Fruit fly (Drosophila melanogaster) whole organism, embryonic: ENCODE data around the gene CG3091.

ENCODE experiments used
- Awh ChIP-seq: fragments of 200-800 bp; sonication (Bioruptor generic); IDR thresholded peaks from 2 replicates; pipeline ENCODE4, ENCODE4 v1.3.6; 2022; ENCODE audit warnings: missing biosample characterization, missing genetic modification characterization
- Bgb ChIP-seq: fragments of 200-800 bp; sonication (Bioruptor generic); IDR thresholded peaks from 2 replicates; pipeline ENCODE4 v1.3.6; 2022; ENCODE audit warnings: missing biosample characterization, missing genetic modification characterization; ENCODE audit not compliant: partially characterized antibody
- CG10209 ChIP-seq: fragments of 200-800 bp; sonication (Bioruptor generic); optimal IDR thresholded peaks from 3 replicates; lab custom pipeline; 2017; ENCODE audit warnings: missing biosample characterization, mild to moderate bottlenecking, missing genetic modification characterization, missing genetic modification reagents
- CG1024 ChIP-seq: fragments of 200-800 bp; sonication (Bioruptor generic); IDR thresholded peaks from 2 replicates; pipeline ENCODE4 v1.3.6; 2022; ENCODE audit warnings: missing biosample characterization, missing genetic modification characterization
- CG10654 ChIP-seq: fragments of 200-800 bp; sonication (Bioruptor generic); optimal IDR thresholded peaks from 2 replicates; lab custom pipeline; 2016; ENCODE audit warnings: missing biosample characterization, missing genetic modification characterization
- CG11085 ChIP-seq: fragments of 200-800 bp; sonication (Bioruptor generic); IDR thresholded peaks from 2 replicates; pipeline ENCODE4 v1.3.6; 2022; ENCODE audit warnings: missing biosample characterization, missing genetic modification characterization
- CG12071 ChIP-seq: fragments of 200-800 bp; sonication (Bioruptor generic); optimal IDR thresholded peaks from 3 replicates; lab custom pipeline; 2018; ENCODE audit warnings: missing biosample characterization, mild to moderate bottlenecking, missing genetic modification characterization
- CG13287 ChIP-seq: fragments of 200-800 bp; sonication (Bioruptor generic); IDR thresholded peaks from 2 replicates; pipeline ENCODE4 v1.3.6; 2022; ENCODE audit warnings: missing biosample characterization, missing genetic modification characterization; ENCODE audit not compliant: partially characterized antibody
- CG13296 ChIP-seq: fragments of 200-800 bp; sonication (Bioruptor generic); optimal IDR thresholded peaks from 3 replicates; lab custom pipeline; 2018; ENCODE audit warnings: missing biosample characterization, mild to moderate bottlenecking, missing genetic modification characterization
- CG1647 ChIP-seq: fragments of 200-800 bp; sonication (Bioruptor generic); optimal IDR thresholded peaks from 3 replicates; lab custom pipeline; 2016; ENCODE audit warnings: missing biosample characterization, missing genetic modification characterization
- CG16815 ChIP-seq: fragments of 200-800 bp; sonication (Bioruptor generic); optimal IDR thresholded peaks from 3 replicates; lab custom pipeline; 2017; ENCODE audit warnings: missing biosample characterization, mild to moderate bottlenecking, missing genetic modification characterization
- CG17912 ChIP-seq: fragments of 200-800 bp; sonication (Bioruptor generic); optimal IDR thresholded peaks from 2 replicates; lab custom pipeline; 2018; ENCODE audit warnings: missing biosample characterization, mild to moderate bottlenecking, missing genetic modification characterization
- CG2712 ChIP-seq: fragments of 200-800 bp; optimal IDR thresholded peaks from 3 replicates; lab custom pipeline; 2019; ENCODE audit warnings: missing biosample characterization, mild to moderate bottlenecking, missing genetic modification characterization, moderate library complexity
- CG31365 ChIP-seq: fragments of 200-800 bp; sonication (Bioruptor generic); optimal IDR thresholded peaks from 2 replicates; lab custom pipeline; 2018; ENCODE audit warnings: missing biosample characterization, mild to moderate bottlenecking, missing genetic modification characterization
- CG32767 ChIP-seq: fragments of 200-800 bp; sonication (Bioruptor generic); IDR thresholded peaks from 2 replicates; pipeline ENCODE4 v1.3.6; 2022; ENCODE audit warnings: missing biosample characterization, missing genetic modification characterization
- CG33213 ChIP-seq: fragments of 200-800 bp; sonication (Bioruptor generic); optimal IDR thresholded peaks from 3 replicates; lab custom pipeline; 2016; ENCODE audit warnings: missing biosample characterization, missing genetic modification characterization
- CG34376 ChIP-seq: fragments of 200-800 bp; sonication (Bioruptor generic); optimal IDR thresholded peaks from 2 replicates; lab custom pipeline; 2018; ENCODE audit warnings: missing biosample characterization, mild to moderate bottlenecking, missing genetic modification characterization
- CG4360 ChIP-seq: fragments of 200-800 bp; sonication (Bioruptor generic); IDR thresholded peaks from 2 replicates; pipeline ENCODE4 v1.3.6; 2022; ENCODE audit warnings: missing biosample characterization, missing genetic modification characterization
- CG5245 ChIP-seq: fragments of 200-800 bp; sonication (Bioruptor generic); optimal IDR thresholded peaks from 3 replicates; lab custom pipeline; 2016; ENCODE audit warnings: missing biosample characterization, missing genetic modification characterization
- CG6813 ChIP-seq: fragments of 200-800 bp; sonication (Bioruptor generic); optimal IDR thresholded peaks from 2 replicates; lab custom pipeline; 2017; ENCODE audit warnings: missing biosample characterization, missing genetic modification characterization, mild to moderate bottlenecking, moderate library complexity, missing genetic modification reagents
- CG8089 ChIP-seq: fragments of 200-800 bp; sonication (Bioruptor generic); optimal IDR thresholded peaks from 3 replicates; lab custom pipeline; 2016; ENCODE audit warnings: missing biosample characterization, missing genetic modification characterization
- CG8765 ChIP-seq: fragments of 200-800 bp; sonication (Bioruptor generic); IDR thresholded peaks from 2 replicates; pipeline ENCODE4 v1.3.6; 2022; ENCODE audit warnings: missing biosample characterization, missing genetic modification characterization
- CG8924 ChIP-seq: fragments of 200-800 bp; optimal IDR thresholded peaks from 3 replicates; lab custom pipeline; 2019; ENCODE audit warnings: missing biosample characterization, mild to moderate bottlenecking, missing genetic modification characterization, moderate library complexity
- CG9215 ChIP-seq: fragments of 200-800 bp; sonication (Bioruptor generic); IDR thresholded peaks from 2 replicates; pipeline ENCODE4 v1.3.6; 2022; ENCODE audit warnings: missing biosample characterization, missing genetic modification characterization
- D19B ChIP-seq: fragments of 200-800 bp; sonication (Bioruptor generic); optimal IDR thresholded peaks from 2 replicates; lab custom pipeline; 2017; ENCODE audit warnings: missing biosample characterization, mild to moderate bottlenecking, missing genetic modification characterization
- GATAe ChIP-seq: fragments of 200-800 bp; sonication (Bioruptor generic); conservative IDR thresholded peaks from 2 replicates; pipeline ENCODE4 v1.3.6; 2022; ENCODE audit warnings: missing biosample characterization, missing genetic modification characterization
- H2.0 ChIP-seq: fragments of 200-800 bp; sonication (Bioruptor generic); IDR thresholded peaks from 2 replicates; pipeline ENCODE4 v1.3.6; 2022; ENCODE audit warnings: missing biosample characterization, missing genetic modification characterization
- HLH3B ChIP-seq: fragments of 200-800 bp; sonication (Bioruptor generic); IDR thresholded peaks from 2 replicates; pipeline ENCODE4 v1.3.6; 2022; ENCODE audit warnings: missing biosample characterization, missing genetic modification characterization
- Kr ChIP-seq: fragments of 200-800 bp; sonication (Bioruptor generic); optimal IDR thresholded peaks from 2 replicates; lab custom pipeline; 2017; ENCODE audit warnings: missing biosample characterization, mild to moderate bottlenecking, missing genetic modification characterization
- PHDP ChIP-seq: fragments of 200-800 bp; sonication (Bioruptor generic); optimal IDR thresholded peaks from 3 replicates; lab custom pipeline; 2018; ENCODE audit warnings: missing biosample characterization, mild to moderate bottlenecking, missing genetic modification characterization, moderate library complexity
- Rfx ChIP-seq: fragments of 200-800 bp; sonication (Bioruptor generic); IDR thresholded peaks from 2 replicates; pipeline ENCODE4 v1.3.6; 2022; ENCODE audit warnings: missing biosample characterization, missing genetic modification characterization
- Sox100B ChIP-seq: fragments of 200-800 bp; sonication (Bioruptor generic); optimal IDR thresholded peaks from 3 replicates; lab custom pipeline; 2018; ENCODE audit warnings: missing biosample characterization, mild to moderate bottlenecking, missing genetic modification characterization
- Trl ChIP-seq, 3 experiments: fragments of >200 bp in 2 of 3; fragments of 200-800 bp in 1 of 3; sonication (Bioruptor generic) in 1 of 3; optimal IDR thresholded peaks; 2 replicates in 1 of 3; 3 replicates in 2 of 3; lab custom pipeline; 2016 to 2017; ENCODE audit warnings: missing biosample characterization in 1 of 3, missing genetic modification characterization in 1 of 3
- ap ChIP-seq: fragments of 200-800 bp; sonication (Bioruptor generic); IDR thresholded peaks from 2 replicates; pipeline ENCODE4 v1.3.6; 2022; ENCODE audit warnings: missing biosample characterization, missing genetic modification characterization
- bab2 ChIP-seq: fragments of 200-800 bp; sonication (Bioruptor generic); optimal IDR thresholded peaks from 2 replicates; lab custom pipeline; 2016; ENCODE audit warnings: missing biosample characterization, missing genetic modification characterization
- bbx ChIP-seq: fragments of 200-800 bp; sonication (Bioruptor generic); IDR thresholded peaks from 2 replicates; pipeline ENCODE4 v1.3.6; 2022; ENCODE audit warnings: missing biosample characterization, missing genetic modification characterization; ENCODE audit not compliant: partially characterized antibody
- btn ChIP-seq: fragments of 200-800 bp; sonication (Bioruptor generic); optimal IDR thresholded peaks from 2 replicates; lab custom pipeline; 2016; ENCODE audit warnings: missing biosample characterization, missing genetic modification characterization
- caup ChIP-seq: fragments of 200-800 bp; sonication (Bioruptor generic); optimal IDR thresholded peaks from 3 replicates; lab custom pipeline; 2017; ENCODE audit warnings: missing biosample characterization, mild to moderate bottlenecking, missing genetic modification characterization, moderate library complexity; ENCODE audit not compliant: severe bottlenecking
- chm ChIP-seq: fragments of 200-800 bp; sonication (Bioruptor generic); IDR thresholded peaks from 2 replicates; pipeline ENCODE4 v1.3.6; 2022; ENCODE audit warnings: missing biosample characterization, missing genetic modification characterization
- eve ChIP-seq, 2 experiments: fragments of >200 bp; optimal IDR thresholded peaks; 2 replicates each; lab custom pipeline; 2017; ENCODE audit warnings: missing biosample characterization in 2 of 2, missing genetic modification characterization in 2 of 2
- ftz-f1 ChIP-seq: fragments of 200-800 bp; sonication (Bioruptor generic); optimal IDR thresholded peaks from 2 replicates; lab custom pipeline; 2016; ENCODE audit warnings: missing biosample characterization, missing genetic modification characterization
- grn ChIP-seq: fragments of 200-800 bp; sonication (Bioruptor generic); optimal IDR thresholded peaks from 3 replicates; lab custom pipeline; 2017; ENCODE audit warnings: missing biosample characterization, missing genetic modification characterization
- klu ChIP-seq: fragments of 200-800 bp; sonication (Bioruptor generic); IDR thresholded peaks from 2 replicates; pipeline ENCODE4 v1.3.6; 2022; ENCODE audit warnings: missing biosample characterization, missing genetic modification characterization
- nerfin-1 ChIP-seq: fragments of 200-800 bp; sonication (Bioruptor generic); optimal IDR thresholded peaks from 3 replicates; lab custom pipeline; 2019; ENCODE audit warnings: missing biosample characterization, mild to moderate bottlenecking, missing genetic modification characterization, moderate library complexity
- pita ChIP-seq: fragments of 200-800 bp; sonication (Bioruptor generic); optimal IDR thresholded peaks from 2 replicates; lab custom pipeline; 2017; ENCODE audit warnings: missing biosample characterization, mild to moderate bottlenecking, missing genetic modification characterization
- salm ChIP-seq: fragments of 200-800 bp; sonication (Bioruptor generic); optimal IDR thresholded peaks from 2 replicates; lab custom pipeline; 2018; ENCODE audit warnings: missing biosample characterization, mild to moderate bottlenecking, missing genetic modification characterization
- sima ChIP-seq: fragments of 200-800 bp; sonication (Bioruptor generic); optimal IDR thresholded peaks from 2 replicates; lab custom pipeline; 2016; ENCODE audit warnings: missing biosample characterization, missing genetic modification characterization
- sisA ChIP-seq: fragments of 200-800 bp; sonication (Bioruptor generic); IDR thresholded peaks from 2 replicates; pipeline ENCODE4 v1.3.6; 2022; ENCODE audit warnings: missing biosample characterization, missing genetic modification characterization
- stc ChIP-seq: fragments of 200-800 bp; sonication (Bioruptor generic); IDR thresholded peaks from 2 replicates; pipeline ENCODE4 v1.3.6; 2022; ENCODE audit warnings: missing biosample characterization, missing genetic modification characterization

Gene CG3091

DNA sequence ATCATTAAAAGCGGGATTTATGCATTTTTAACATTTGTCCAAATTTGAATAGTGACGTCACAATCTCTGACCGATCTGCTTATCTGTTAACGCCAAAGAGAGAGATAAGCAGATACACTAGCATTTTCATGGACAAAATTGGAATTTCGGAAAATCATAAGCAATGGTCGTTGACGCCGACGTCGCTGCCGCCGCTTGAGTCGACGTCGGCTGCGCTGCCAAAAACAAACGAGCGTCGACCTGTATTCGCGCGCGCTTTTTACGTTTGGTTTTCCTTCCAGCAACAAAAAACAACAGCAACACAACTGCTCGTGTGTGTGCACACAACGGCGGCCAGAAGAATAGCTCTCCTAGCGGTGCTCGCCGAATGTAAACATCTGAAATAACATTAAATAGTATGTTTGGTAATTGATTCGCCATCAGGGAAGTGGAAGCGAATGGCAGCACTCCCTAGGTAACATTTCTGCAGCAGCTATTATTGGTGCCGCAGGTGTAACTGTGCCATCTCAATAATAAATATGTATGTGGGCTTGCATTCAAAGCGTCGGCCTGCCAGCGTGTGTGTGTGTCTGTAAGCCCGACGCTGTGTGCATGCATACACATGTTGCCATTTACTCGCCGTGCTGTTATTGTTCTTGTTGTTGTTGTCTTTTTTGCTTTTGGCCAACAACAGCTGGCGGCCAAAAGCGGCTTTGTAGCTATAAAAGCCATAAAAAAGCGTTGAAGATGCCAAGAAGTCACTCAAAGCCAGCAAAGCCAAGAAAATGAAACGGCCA lies 46.5 kb upstream of the CG3091 start (continued):
- peak; percentile 95 for TF ChIP-seq CG16815
- TF ChIP-seq grn, result peak; percentile 60
- peak; percentile 88 for TF ChIP-seq klu (GFP tag; lab: Robert Waterston, UW)
- peak; percentile 95 for TF ChIP-seq PHDP (tag; lab: Kevin White, UChicago)
- TF ChIP-seq CG5245 (GFP tag; lab: Kevin White, UChicago), result peak; percentile 90
- TF ChIP-seq CG34376 (GFP tag; lab: Kevin White, UChicago), result peak; percentile 27
- TF ChIP-seq H2.0, result peak; percentile 98
- no peak for TF ChIP-seq Kr (GFP tag; lab: Kevin White, UChicago)
- TF ChIP-seq CG32767 (GFP tag; lab: Robert Waterston, UW), result peak; percentile 98
- TF ChIP-seq GATAe (GFP tag; lab: Robert Waterston, UW), result peak; percentile 78
- TF ChIP-seq caup, result peak; percentile 94
- TF ChIP-seq CG12071 (GFP tag; lab: Kevin White, UChicago), result peak; percentile 97
- peak; percentile 83 for TF ChIP-seq CG31365 (tag; lab: Kevin White, UChicago)
- TF ChIP-seq eve (GFP tag; optimal IDR thresholded peaks at IDR 0.05; lab: Kevin White, UChicago), result peak in 1 of 2 experiments; percentile 93
- TF ChIP-seq bab2, result peak; percentile 93
- TF ChIP-seq nerfin-1 (tag; lab: Kevin White, UChicago), result peak; percentile 84
- peak; percentile 99 for TF ChIP-seq Awh
- TF ChIP-seq ftz-f1 (GFP tag; lab: Kevin White, UChicago), result peak; percentile 35
- peak; percentile 92 for TF ChIP-seq salm (tag; lab: Kevin White, UChicago)
- peak; percentile 97 for TF ChIP-seq ap
- TF ChIP-seq Bgb (GFP tag; lab: Robert Waterston, UW), result no peak
- peak; percentile 75 for TF ChIP-seq D19B (GFP tag; lab: Kevin White, UChicago)
- peak; percentile 93 for TF ChIP-seq CG8089 (GFP tag; lab: Kevin White, UChicago)
- peak; percentile 95 for TF ChIP-seq CG8924
- peak; percentile 88 for TF ChIP-seq CG9215 (GFP tag; lab: Robert Waterston, UW)
- TF ChIP-seq chm (GFP tag; lab: Robert Waterston, UW), result peak; percentile 98
- peak; percentile 75 for TF ChIP-seq CG17912 (GFP tag; lab: Kevin White, UChicago)
- TF ChIP-seq Trl (optimal IDR thresholded peaks at IDR 0.05; lab: Kevin White, UChicago), result no peak
- TF ChIP-seq Trl (GFP tag; optimal IDR thresholded peaks at IDR 0.05; lab: Kevin White, UChicago), result peak; percentile 76
- TF ChIP-seq stc, result peak; percentile 97
- TF ChIP-seq CG4360, result peak; percentile 81
- TF ChIP-seq Sox100B (GFP tag; lab: Kevin White, UChicago), result peak; percentile 95
- peak; percentile 97 for TF ChIP-seq HLH3B (GFP tag; lab: Robert Waterston, UW)
- peak; percentile 87 for TF ChIP-seq CG8765 (GFP tag; lab: Robert Waterston, UW)
- TF ChIP-seq CG2712 (tag; lab: Kevin White, UChicago), result peak; percentile 95
- TF ChIP-seq CG1024, result peak; percentile 93
- peak; percentile 83 for TF ChIP-seq CG1647 (GFP tag; lab: Kevin White, UChicago)
- TF ChIP-seq CG10654, result peak; percentile 84
- no peak for TF ChIP-seq pita (GFP tag; lab: Kevin White, UChicago)
- no peak for TF ChIP-seq bbx
- peak; percentile 96 for TF ChIP-seq sisA
- peak; percentile 89 for TF ChIP-seq CG13296 (GFP tag; lab: Kevin White, UChicago)
- peak; percentile 92 for TF ChIP-seq CG6813 (GFP tag; lab: Kevin White, UChicago)
- TF ChIP-seq CG11085 (GFP tag; lab: Robert Waterston, UW), result peak; percentile 90
- TF ChIP-seq CG33213, result peak; percentile 89
- peak; percentile 95 for TF ChIP-seq CG10209 (GFP tag; lab: Kevin White, UChicago)
- peak; percentile 97 for TF ChIP-seq Rfx (GFP tag; lab: Robert Waterston, UW)
- peak; percentile 70 for TF ChIP-seq sima (GFP tag; lab: Kevin White, UChicago)
- TF ChIP-seq CG13287, result peak; percentile 17; the same call in 1 of the 2 replicates
- TF ChIP-seq btn (GFP tag; lab: Kevin White, UChicago), result peak; percentile 89
